Fruit fly (Drosophila melanogaster): ENCODE results near the gene CG12065.

DNA sequence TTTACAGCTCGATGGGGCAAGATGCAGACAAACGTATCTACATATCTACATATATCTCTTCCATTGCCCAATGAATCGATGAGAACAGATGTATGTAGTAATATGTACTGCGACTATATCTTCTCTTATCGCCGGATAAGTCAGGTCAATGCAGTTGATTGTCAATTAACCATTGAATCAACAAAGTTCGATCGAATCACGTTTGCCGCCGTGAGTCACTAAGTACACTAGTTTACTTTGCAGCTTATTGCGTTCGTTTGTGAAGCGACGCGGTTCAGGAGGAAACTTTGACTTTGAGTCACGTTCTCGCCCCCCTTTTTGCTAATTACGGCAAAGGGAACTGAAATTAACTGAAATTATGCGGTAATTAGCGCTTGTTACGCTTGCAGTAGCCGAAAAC is 6.7 kb downstream of the CG12065 start:
- TF ChIP-seq CG32121 (GFP tag; IDR thresholded peaks at IDR 0.05) (no peak), CG9948 (tag; optimal IDR thresholded peaks at IDR 0.05) (no peak), Snoo (tag; optimal IDR thresholded peaks at IDR 0.05) (no peak), CG8159 (tag; optimal IDR thresholded peaks at IDR 0.05) (no peak), CG34367 (tag; optimal IDR thresholded peaks at IDR 0.05) (no peak), Pif1A (GFP tag; optimal IDR thresholded peaks at IDR 0.05) (no peak), D1 (tag; optimal IDR thresholded peaks at IDR 0.05) (no peak), gl (tag; optimal IDR thresholded peaks at IDR 0.05) (peak; percentile 57), CG4496 (GFP tag; IDR thresholded peaks at IDR 0.05) (no peak), CG12605 (GFP tag; IDR thresholded peaks at IDR 0.05) (no peak), EcR (GFP tag; optimal IDR thresholded peaks at IDR 0.05) (peak; percentile 38)
